Worm (Caenorhabditis elegans) whole organism, L2 larva: ENCODE measurements around the gene agt-1.

Source experiments
- ama-1 ChIP-seq: fragments of 150-350 bp; optimal IDR thresholded peaks from 2 replicates; lab custom pipeline; 2018; ENCODE audit warnings: inconsistent platforms
- egl-27 ChIP-seq: sonication (generic microtip); optimal IDR thresholded peaks from 3 replicates; lab custom pipeline; 2017; ENCODE audit warnings: missing biosample characterization, missing genetic modification reagents, missing genetic modification characterization
- elt-1 ChIP-seq: fragments of 150-350 bp; optimal IDR thresholded peaks from 2 replicates; lab custom pipeline; 2014; ENCODE audit warnings: missing biosample characterization, missing genetic modification characterization
- elt-3 ChIP-seq: sonication (generic microtip); optimal IDR thresholded peaks from 2 replicates; lab custom pipeline; 2017; ENCODE audit warnings: missing biosample characterization, missing genetic modification characterization
- gmeb-1 ChIP-seq: fragments of 150-350 bp; optimal IDR thresholded peaks from 2 replicates; lab custom pipeline; 2014; ENCODE audit warnings: missing biosample characterization, missing genetic modification characterization
- lin-11 ChIP-seq: fragments of 150-350 bp; sonication (generic microtip); optimal IDR thresholded peaks from 2 replicates; lab custom pipeline; 2014; ENCODE audit warnings: missing biosample characterization, missing genetic modification characterization, inconsistent platforms, mixed read lengths
- lin-13 ChIP-seq: fragments of 150-350 bp; optimal IDR thresholded peaks from 2 replicates; lab custom pipeline; 2014; ENCODE audit warnings: missing biosample characterization, missing genetic modification reagents, missing genetic modification characterization
- mab-5 ChIP-seq: fragments of 150-350 bp; optimal IDR thresholded peaks from 2 replicates; lab custom pipeline; 2014; ENCODE audit warnings: missing biosample characterization, missing genetic modification characterization
- nhr-25 ChIP-seq: fragments of 150-350 bp; sonication (generic microtip); optimal IDR thresholded peaks from 3 replicates; lab custom pipeline; 2014; ENCODE audit warnings: missing biosample characterization, missing genetic modification characterization
- sma-9 ChIP-seq, 2 experiments: fragments of 150-350 bp in 1 of 2; sonication (generic microtip) in 1 of 2; optimal IDR thresholded peaks; 2 replicates each; lab custom pipeline; 2014 to 2016; ENCODE audit warnings: missing genetic modification characterization in 2 of 2, mild to moderate bottlenecking in 1 of 2, missing biosample characterization in 1 of 2, missing compliant biosample characterization in 1 of 2, missing genetic modification reagents in 1 of 2, moderate library complexity in 1 of 2
- zag-1 ChIP-seq: fragments of 150-350 bp; optimal IDR thresholded peaks from 2 replicates; lab custom pipeline; 2014; ENCODE audit warnings: missing biosample characterization, missing genetic modification characterization
- ztf-11 ChIP-seq: sonication (generic microtip); optimal IDR thresholded peaks from 2 replicates; lab custom pipeline; 2017; ENCODE audit warnings: missing biosample characterization, missing genetic modification characterization
- ztf-4 ChIP-seq: fragments of 150-350 bp; optimal IDR thresholded peaks from 2 replicates; lab custom pipeline; 2014; ENCODE audit warnings: missing biosample characterization, missing genetic modification characterization

ce11 chrIV:13388779-13389178, 19.6 kb upstream of the agt-1 start:
- TF ChIP-seq elt-1, result no peak
- no peak for TF ChIP-seq ztf-4 (tag; lab: Kevin White, UChicago)
- peak; percentile 48 for TF ChIP-seq nhr-25 (tag; lab: Kevin White, UChicago)
- TF ChIP-seq gmeb-1 (tag; lab: Kevin White, UChicago), result peak; percentile 40
- no peak for TF ChIP-seq egl-27 (tag; lab: Kevin White, UChicago)
- TF ChIP-seq ztf-11 (tag; lab: Kevin White, UChicago), result no peak
- no peak for TF ChIP-seq mab-5 (tag; lab: Kevin White, UChicago)
- no peak for TF ChIP-seq lin-11
- no peak for TF ChIP-seq lin-13 (GFP tag; lab: Kevin White, UChicago)
- TF ChIP-seq zag-1 (tag; lab: Kevin White, UChicago), result no peak
- TF ChIP-seq sma-9 (GFP tag; optimal IDR thresholded peaks at IDR 0.05; lab: Kevin White, UChicago), result no peak
- no peak for TF ChIP-seq sma-9 (tag; optimal IDR thresholded peaks at IDR 0.05; lab: Kevin White, UChicago)
- no peak for TF ChIP-seq elt-3 (tag; lab: Kevin White, UChicago)
- peak; percentile 44 for TF ChIP-seq ama-1 (lab: Kevin White, UChicago)
